Worm (Caenorhabditis elegans) whole organism, L1 larva: ENCODE data around the gene C45B11.2.

Source experiments
- F16B12.6 ChIP-seq: fragments of 150-350 bp; optimal IDR thresholded peaks from 2 replicates; lab custom pipeline; 2014; ENCODE audit warnings: missing biosample characterization, missing genetic modification characterization
- aha-1 ChIP-seq: fragments of 150-350 bp; optimal IDR thresholded peaks from 2 replicates; lab custom pipeline; 2014; ENCODE audit warnings: missing biosample characterization, missing genetic modification characterization
- alr-1 ChIP-seq: fragments of 200-800 bp; sonication (Bioruptor generic); optimal IDR thresholded peaks from 2 replicates; lab custom pipeline; 2018; ENCODE audit warnings: borderline replicate concordance, mild to moderate bottlenecking, missing genetic modification characterization, missing compliant biosample characterization
- aly-2 ChIP-seq: fragments of 150-350 bp; optimal IDR thresholded peaks from 2 replicates; lab custom pipeline; 2014; ENCODE audit warnings: missing biosample characterization, missing genetic modification characterization
- blmp-1 ChIP-seq: fragments of 150-350 bp; optimal IDR thresholded peaks from 2 replicates; lab custom pipeline; 2014; ENCODE audit warnings: missing biosample characterization, missing genetic modification characterization
- ceh-63 ChIP-seq: fragments of 200-800 bp; sonication (Bioruptor generic); optimal IDR thresholded peaks from 2 replicates; lab custom pipeline; 2018; ENCODE audit warnings: mild to moderate bottlenecking, missing genetic modification characterization, missing compliant biosample characterization
- efl-1 ChIP-seq, 4 experiments: fragments of 150-350 bp; optimal IDR thresholded peaks in 3 of 4; peaks in 1 of 4; 1 replicate in 1 of 4; 2 replicates in 3 of 4; lab custom pipeline; 2014; ENCODE audit warnings: missing biosample characterization in 2 of 4, missing genetic modification characterization in 2 of 4, missing genetic modification reagents in 2 of 4
- egl-27 ChIP-seq, 2 experiments: fragments of 150-350 bp in 1 of 2; sonication (generic microtip); optimal IDR thresholded peaks; 3 replicates each; lab custom pipeline; 2017 to 2018; ENCODE audit warnings: missing biosample characterization in 2 of 2, missing genetic modification characterization in 2 of 2, missing genetic modification reagents in 2 of 2
- elt-2 ChIP-seq: sonication (generic microtip); optimal IDR thresholded peaks from 2 replicates; lab custom pipeline; 2016; ENCODE audit warnings: missing genetic modification characterization, mild to moderate bottlenecking, inconsistent platforms, missing compliant biosample characterization, missing genetic modification reagents
- fkh-4 ChIP-seq: sonication (generic microtip); optimal IDR thresholded peaks from 2 replicates; lab custom pipeline; 2016; ENCODE audit warnings: missing compliant biosample characterization, missing genetic modification characterization, borderline replicate concordance
- fos-1 ChIP-seq: fragments of 150-350 bp; optimal IDR thresholded peaks from 2 replicates; lab custom pipeline; 2014; ENCODE audit warnings: missing biosample characterization, missing genetic modification characterization
- hpl-2 ChIP-seq: fragments of 150-350 bp; optimal IDR thresholded peaks from 2 replicates; lab custom pipeline; 2014; ENCODE audit warnings: missing biosample characterization, missing genetic modification reagents, missing genetic modification characterization
- irx-1 ChIP-seq: sonication (generic microtip); optimal IDR thresholded peaks from 2 replicates; lab custom pipeline; 2016; ENCODE audit warnings: missing genetic modification characterization, missing compliant biosample characterization
- jun-1 ChIP-seq: fragments of 150-350 bp; optimal IDR thresholded peaks from 2 replicates; lab custom pipeline; 2014; ENCODE audit warnings: missing biosample characterization, missing genetic modification reagents, missing genetic modification characterization
- lin-13 ChIP-seq: fragments of 150-350 bp; optimal IDR thresholded peaks from 2 replicates; lab custom pipeline; 2014; ENCODE audit warnings: missing biosample characterization, missing genetic modification reagents, missing genetic modification characterization
- lin-14 ChIP-seq: fragments of 200-800 bp; sonication (Bioruptor generic); optimal IDR thresholded peaks from 2 replicates; lab custom pipeline; 2018; ENCODE audit warnings: mild to moderate bottlenecking, missing genetic modification characterization, moderate library complexity, missing compliant biosample characterization
- lir-3 ChIP-seq: sonication (generic microtip); optimal IDR thresholded peaks from 2 replicates; lab custom pipeline; 2016; ENCODE audit warnings: mild to moderate bottlenecking, missing genetic modification characterization, moderate library complexity, missing compliant biosample characterization; ENCODE audit not compliant: poor library complexity
- mab-9 ChIP-seq: fragments of 200-800 bp; sonication (Bioruptor generic); IDR thresholded peaks from 2 replicates; pipeline ENCODE4 v1.3.6; 2022; ENCODE audit warnings: missing genetic modification reagents, missing genetic modification characterization, missing compliant biosample characterization
- mdl-1 ChIP-seq, 2 experiments: fragments of 150-350 bp; optimal IDR thresholded peaks; 2 replicates each; lab custom pipeline; 2014 to 2017; ENCODE audit warnings: missing biosample characterization in 2 of 2, missing genetic modification characterization in 2 of 2, inconsistent platforms in 1 of 2
- mep-1 ChIP-seq: fragments of 150-350 bp; optimal IDR thresholded peaks from 2 replicates; lab custom pipeline; 2014; ENCODE audit warnings: missing biosample characterization, missing genetic modification characterization
- nhr-11 ChIP-seq: fragments of 150-350 bp; optimal IDR thresholded peaks from 2 replicates; lab custom pipeline; 2014; ENCODE audit warnings: missing biosample characterization, missing genetic modification characterization
- nhr-12 ChIP-seq: sonication (generic microtip); optimal IDR thresholded peaks from 2 replicates; lab custom pipeline; 2017; ENCODE audit warnings: missing biosample characterization, missing genetic modification characterization
- nhr-19 ChIP-seq: fragments of 200-800 bp; sonication (Bioruptor generic); conservative IDR thresholded peaks from 2 replicates; pipeline ENCODE4 v1.3.6; 2022; ENCODE audit warnings: missing genetic modification characterization, missing compliant biosample characterization
- nhr-20 ChIP-seq: sonication (generic microtip); optimal IDR thresholded peaks from 2 replicates; lab custom pipeline; 2016; ENCODE audit warnings: mild to moderate bottlenecking, missing genetic modification characterization, missing compliant biosample characterization
- nhr-237 ChIP-seq: fragments of 150-350 bp; optimal IDR thresholded peaks from 2 replicates; lab custom pipeline; 2014; ENCODE audit warnings: missing biosample characterization, missing genetic modification characterization
- nhr-47 ChIP-seq: sonication (generic microtip); optimal IDR thresholded peaks from 2 replicates; lab custom pipeline; 2016; ENCODE audit warnings: mild to moderate bottlenecking, missing genetic modification characterization, moderate library complexity, missing compliant biosample characterization
- nhr-71 ChIP-seq: sonication (generic microtip); optimal IDR thresholded peaks from 2 replicates; lab custom pipeline; 2016; ENCODE audit warnings: mild to moderate bottlenecking, missing genetic modification characterization, moderate library complexity, missing compliant biosample characterization
- nhr-77 ChIP-seq: fragments of 150-350 bp; optimal IDR thresholded peaks from 2 replicates; lab custom pipeline; 2014; ENCODE audit warnings: missing biosample characterization, missing genetic modification characterization
- nhr-84 ChIP-seq: sonication (generic microtip); optimal IDR thresholded peaks from 2 replicates; lab custom pipeline; 2017; ENCODE audit warnings: missing biosample characterization, missing genetic modification characterization
- pag-3 ChIP-seq: sonication (generic microtip); optimal IDR thresholded peaks from 2 replicates; lab custom pipeline; 2017; ENCODE audit warnings: missing genetic modification characterization, mild to moderate bottlenecking, missing compliant biosample characterization, antibody characterized with exemption, borderline replicate concordance; ENCODE audit not compliant: insufficient read depth
- snpc-4 ChIP-seq: fragments of 150-350 bp; optimal IDR thresholded peaks from 2 replicates; lab custom pipeline; 2014; ENCODE audit warnings: missing biosample characterization, missing genetic modification characterization
- snu-23 ChIP-seq: sonication (generic microtip); optimal IDR thresholded peaks from 2 replicates; lab custom pipeline; 2016; ENCODE audit warnings: missing genetic modification characterization, missing compliant biosample characterization
- sox-4 ChIP-seq: sonication (generic microtip); optimal IDR thresholded peaks from 2 replicates; lab custom pipeline; 2016; ENCODE audit warnings: missing genetic modification characterization, missing compliant biosample characterization
- sptf-1 ChIP-seq: fragments of 150-350 bp; optimal IDR thresholded peaks from 2 replicates; lab custom pipeline; 2014; ENCODE audit warnings: missing biosample characterization, missing genetic modification characterization
- sup-37 ChIP-seq: fragments of 200-800 bp; sonication (Bioruptor generic); optimal IDR thresholded peaks from 2 replicates; lab custom pipeline; 2018; ENCODE audit warnings: mild to moderate bottlenecking, missing genetic modification characterization, missing compliant biosample characterization
- swsn-7 ChIP-seq: sonication (generic microtip); optimal IDR thresholded peaks from 2 replicates; lab custom pipeline; 2016; ENCODE audit warnings: missing genetic modification characterization, missing compliant biosample characterization
- tbx-2 ChIP-seq: sonication (generic microtip); optimal IDR thresholded peaks from 2 replicates; lab custom pipeline; 2016; ENCODE audit warnings: missing genetic modification characterization, missing compliant biosample characterization
- tlp-1 ChIP-seq: fragments of 150-350 bp; optimal IDR thresholded peaks from 2 replicates; lab custom pipeline; 2014; ENCODE audit warnings: missing biosample characterization, missing genetic modification characterization
- unc-130 ChIP-seq: fragments of 150-350 bp; optimal IDR thresholded peaks from 2 replicates; lab custom pipeline; 2017; ENCODE audit warnings: missing biosample characterization, missing genetic modification characterization, inconsistent platforms
- unc-30 ChIP-seq: sonication (generic microtip); optimal IDR thresholded peaks from 2 replicates; lab custom pipeline; 2017; ENCODE audit warnings: missing biosample characterization, missing genetic modification characterization
- unc-62 ChIP-seq: fragments of 150-350 bp; optimal IDR thresholded peaks from 2 replicates; lab custom pipeline; 2014; ENCODE audit warnings: missing biosample characterization, missing genetic modification reagents, missing genetic modification characterization
- unc-86 ChIP-seq: sonication (generic microtip); optimal IDR thresholded peaks from 2 replicates; lab custom pipeline; 2016; ENCODE audit warnings: missing genetic modification characterization, missing compliant biosample characterization
- xbp-1 ChIP-seq: sonication (generic microtip); optimal IDR thresholded peaks from 2 replicates; lab custom pipeline; 2016; ENCODE audit warnings: missing genetic modification characterization, missing compliant biosample characterization
- zag-1 ChIP-seq: fragments of 150-350 bp; optimal IDR thresholded peaks from 2 replicates; lab custom pipeline; 2014; ENCODE audit warnings: missing biosample characterization, missing genetic modification characterization
- ztf-11 ChIP-seq, 2 experiments: sonication (generic microtip); optimal IDR thresholded peaks; 2 replicates each; lab custom pipeline; 2016 to 2017; ENCODE audit warnings: missing genetic modification characterization in 2 of 2, missing biosample characterization in 1 of 2, missing compliant biosample characterization in 1 of 2

C45B11.2 gene

ce11 chrV:11078104-11078724, 35.7 kb downstream of the C45B11.2 start, which contains the start of gene act-2 (continued):
- TF ChIP-seq nhr-47 (tag; lab: Kevin White, UChicago) (peak; percentile 73), F16B12.6 (tag; lab: Kevin White, UChicago) (peak; percentile 13), nhr-237 (tag; lab: Kevin White, UChicago) (peak; percentile 33), unc-86 (peak; percentile 68), mab-9 (no peak), aly-2 (tag; lab: Kevin White, UChicago) (no peak), fos-1 (peak; percentile 90), alr-1 (tag; lab: Kevin White, UChicago) (no peak), lin-14 (peak; percentile 94), nhr-20 (peak; percentile 86), tbx-2 (tag; lab: Kevin White, UChicago) (peak; percentile 60), hpl-2 (no peak), nhr-12 (no peak)

ce11 chrV:11078874-11079273, 36.4 kb downstream of the C45B11.2 start:
- TF ChIP-seq jun-1 (tag; lab: Kevin White, UChicago) (peak; percentile 66), snpc-4 (tag; lab: Kevin White, UChicago) (no peak), hpl-2 (no peak), snu-23 (no peak), mep-1 (tag; lab: Kevin White, UChicago) (no peak), fkh-4 (tag; lab: Kevin White, UChicago) (no peak), irx-1 (tag; lab: Kevin White, UChicago) (no peak), tbx-2 (tag; lab: Kevin White, UChicago) (no peak)

ce11 chrV:11080345-11081102, 38.0 kb downstream of the C45B11.2 start, which contains the start of gene act-1:
Gene act-1, plus strand, starts transcription at chrV:11081052.
- TF ChIP-seq elt-2 (tag; lab: Kevin White, UChicago) (peak; percentile 86), lir-3 (tag; lab: Kevin White, UChicago) (no peak), unc-30 (tag; lab: Kevin White, UChicago) (no peak), ceh-63 (GFP tag; lab: Kevin White, UChicago) (no peak), tbx-2 (tag; lab: Kevin White, UChicago) (peak; percentile 21), lin-13 (GFP tag; lab: Kevin White, UChicago) (no peak), hpl-2 (no peak), sptf-1 (tag; lab: Kevin White, UChicago) (no peak), nhr-11 (peak; percentile 61), mdl-1 (tag; optimal IDR thresholded peaks at IDR 0.05; lab: Kevin White, UChicago) (peak in 1 of 2 experiments; percentile 12), fkh-4 (tag; lab: Kevin White, UChicago) (peak; percentile 44), pag-3 (tag; lab: Kevin White, UChicago) (peak; percentile 35), swsn-7 (tag; lab: Kevin White, UChicago) (peak; percentile 48), tlp-1 (tag; lab: Kevin White, UChicago) (peak; percentile 75), fos-1 (no peak), zag-1 (tag; lab: Kevin White, UChicago) (no peak), aha-1 (tag; lab: Kevin White, UChicago) (no peak), nhr-20 (peak; percentile 55), sup-37 (no peak), egl-27 (tag; optimal IDR thresholded peaks at IDR 0.05; lab: Kevin White, UChicago) (no peak), nhr-77 (tag; lab: Kevin White, UChicago) (peak; percentile 50), nhr-47 (tag; lab: Kevin White, UChicago) (peak; percentile 21), efl-1 (optimal IDR thresholded peaks at IDR 0.05; lab: Kevin White, UChicago) (peak in 1 of 2 experiments; percentile 18), efl-1 (GFP tag; optimal IDR thresholded peaks at IDR 0.05 in 1 of 2; lab: Kevin White, UChicago) (peak in 1 of 2 experiments; percentile 71), nhr-12 (no peak), ztf-11 (tag; optimal IDR thresholded peaks at IDR 0.05; lab: Kevin White, UChicago) (no peak), unc-62 (no peak), nhr-84 (no peak), sox-4 (tag; lab: Kevin White, UChicago) (no peak), mab-9 (no peak), xbp-1 (peak; percentile 1), snu-23 (peak; percentile 38), blmp-1 (no peak), lin-14 (peak; percentile 67), irx-1 (tag; lab: Kevin White, UChicago) (no peak), nhr-19 (GFP tag; lab: Robert Waterston, UW) (peak; percentile 79), unc-130 (peak; percentile 19), nhr-71 (tag; lab: Kevin White, UChicago) (peak; percentile 85)
